Worm (Caenorhabditis elegans): ENCODE results near the gene ule-2.
A peak's percentile ranks its signal among the peaks of the same experiment; 100 is the strongest.

The ule-2 gene

ce11 chrIV:14621117-14621516 is 13.8 kb upstream of the ule-2 start:
- TF ChIP-seq unc-86 (tag; optimal IDR thresholded peaks at IDR 0.05) (no peak), pax-1 (tag; optimal IDR thresholded peaks at IDR 0.05) (no peak), K02D7.2 (tag; optimal IDR thresholded peaks at IDR 0.05) (no peak), nhr-232 (tag; optimal IDR thresholded peaks at IDR 0.05) (no peak), ceh-31 (tag; optimal IDR thresholded peaks at IDR 0.05) (no peak), sox-2 (GFP tag; IDR thresholded peaks at IDR 0.05) (no peak), hlh-30 (tag; optimal IDR thresholded peaks at IDR 0.05; ENCODE audit: insufficient read depth) (no peak), ref-2 (tag; optimal IDR thresholded peaks at IDR 0.05) (no peak)

- no peak for TF ChIP-seq lim-6 (tag; optimal IDR thresholded peaks at IDR 0.05)
- TF ChIP-seq unc-42 (tag; optimal IDR thresholded peaks at IDR 0.05): peak; percentile 12
- no peak for TF ChIP-seq ceh-22 (tag; optimal IDR thresholded peaks at IDR 0.05)
- TF ChIP-seq nfya-1 (tag; optimal IDR thresholded peaks at IDR 0.05): peak; percentile 2
- no peak for TF ChIP-seq pag-3 (tag; optimal IDR thresholded peaks at IDR 0.05; ENCODE audit: borderline replicate concordance)
- no peak for TF ChIP-seq unc-86 (tag; optimal IDR thresholded peaks at IDR 0.05)
- TF ChIP-seq ceh-18 (tag; optimal IDR thresholded peaks at IDR 0.05): peak; percentile 10
- peak; percentile 14 for TF ChIP-seq ref-2 (tag; optimal IDR thresholded peaks at IDR 0.05)
Measured at ce11 chrIV:14622109-14622508, 12.8 kb upstream of the ule-2 start.

- TF ChIP-seq T23F11.4 (GFP tag; optimal IDR thresholded peaks at IDR 0.05): no peak
Measured at ce11 chrIV:14631726-14632125, 3.2 kb upstream of the ule-2 start.

ce11 chrIV:14632799-14633198 is 2.1 kb upstream of the ule-2 start, which contains the start of gene irld-4:
Gene irld-4, plus strand, starts transcription at chrIV:14633099.
- no peak for TF ChIP-seq K09A11.1 (tag; optimal IDR thresholded peaks at IDR 0.05; ENCODE audit: insufficient read depth)
- no peak for TF ChIP-seq ceh-2 (tag; optimal IDR thresholded peaks at IDR 0.05)
- TF ChIP-seq C08G9.2 (tag; optimal IDR thresholded peaks at IDR 0.05): no peak
- TF ChIP-seq npax-4 (tag; optimal IDR thresholded peaks at IDR 0.05): no peak
- no peak for TF ChIP-seq fax-1 (tag; optimal IDR thresholded peaks at IDR 0.05)
- TF ChIP-seq eyg-1 (tag; optimal IDR thresholded peaks at IDR 0.05): no peak
- TF ChIP-seq ama-1 (optimal IDR thresholded peaks at IDR 0.05): no peak
- no peak for TF ChIP-seq sox-2 (GFP tag; IDR thresholded peaks at IDR 0.05)
- TF ChIP-seq elt-2 (tag; optimal IDR thresholded peaks at IDR 0.05): no peak
- TF ChIP-seq F13H6.1 (tag; optimal IDR thresholded peaks at IDR 0.05): no peak
- TF ChIP-seq ttx-3 (tag; optimal IDR thresholded peaks at IDR 0.05): no peak
- no peak for TF ChIP-seq nfya-1 (tag; optimal IDR thresholded peaks at IDR 0.05)
- TF ChIP-seq ceh-18 (tag; optimal IDR thresholded peaks at IDR 0.05): no peak
- no peak for TF ChIP-seq ceh-22 (tag; optimal IDR thresholded peaks at IDR 0.05)
- no peak for TF ChIP-seq ztf-16 (tag; optimal IDR thresholded peaks at IDR 0.05)
- no peak for TF ChIP-seq hlh-6 (tag; optimal IDR thresholded peaks at IDR 0.05)

ce11 chrIV:14637413-14637812 is 2.5 kb downstream of the ule-2 start, which contains the start of gene srlf-27:
Gene srlf-27, plus strand, starts transcription at chrIV:14637713.
- TF ChIP-seq unc-86 (tag; optimal IDR thresholded peaks at IDR 0.05): no peak
- TF ChIP-seq F13H6.1 (tag; optimal IDR thresholded peaks at IDR 0.05): no peak
- TF ChIP-seq eyg-1 (tag; optimal IDR thresholded peaks at IDR 0.05): no peak
- no peak for TF ChIP-seq pha-4 (tag; optimal IDR thresholded peaks at IDR 0.05)
- TF ChIP-seq ceh-31 (tag; optimal IDR thresholded peaks at IDR 0.05): no peak
- TF ChIP-seq sox-2 (GFP tag; IDR thresholded peaks at IDR 0.05): no peak
- TF ChIP-seq zip-5 (tag; optimal IDR thresholded peaks at IDR 0.05): no peak
- no peak for TF ChIP-seq hlh-13 (GFP tag; optimal IDR thresholded peaks at IDR 0.05)
- no peak for TF ChIP-seq sox-4 (tag; optimal IDR thresholded peaks at IDR 0.05)
- TF ChIP-seq unc-42 (tag; optimal IDR thresholded peaks at IDR 0.05): no peak
- TF ChIP-seq ahr-1 (tag; optimal IDR thresholded peaks at IDR 0.05): no peak
- no peak for TF ChIP-seq gmeb-2 (tag; optimal IDR thresholded peaks at IDR 0.05)
- TF ChIP-seq ceh-22 (tag; optimal IDR thresholded peaks at IDR 0.05): no peak
- TF ChIP-seq hlh-8 (tag; optimal IDR thresholded peaks at IDR 0.05): no peak
- TF ChIP-seq fax-1 (tag; optimal IDR thresholded peaks at IDR 0.05): no peak
- TF ChIP-seq che-1 (tag; optimal IDR thresholded peaks at IDR 0.05): no peak
- no peak for TF ChIP-seq hlh-15 (tag; optimal IDR thresholded peaks at IDR 0.05)
- TF ChIP-seq C38D4.7 (GFP tag; optimal IDR thresholded peaks at IDR 0.05): no peak
- no peak for TF ChIP-seq pros-1 (tag; optimal IDR thresholded peaks at IDR 0.05)
